In genomic region chrX:10806718-10807412, dm6 we compare ENCODE assay signal across 1 fruit fly cellular context.
TF ChIP-seq lines count a peak whose summit lies in the region.

No protein-coding gene starts in this region.

TF ChIP-seq in whole organism, embryonic, 481 proteins besides CTCF, POLR2A, EP300 and RAD21 (continued from another document):
- no peak for TF ChIP-seq CG8388 (GFP tag; optimal IDR thresholded peaks at IDR 0.05; lab: Kevin White, UChicago)
- TF ChIP-seq Med (GFP tag; lab: Kevin White, UChicago) = peak; percentile 73
- no peak for TF ChIP-seq HmgD (GFP tag; optimal IDR thresholded peaks at IDR 0.05; lab: Kevin White, UChicago)
- TF ChIP-seq Stat92E (GFP tag; optimal IDR thresholded peaks at IDR 0.05; lab: Kevin White, UChicago) = no peak
- peak; percentile 84 for TF ChIP-seq CG12769 (tag; optimal IDR thresholded peaks at IDR 0.05; lab: Kevin White, UChicago)
- peak; percentile 19 for TF ChIP-seq pzg (GFP tag; optimal IDR thresholded peaks at IDR 0.05; lab: Kevin White, UChicago)
- no peak for TF ChIP-seq zfh2 (GFP tag; optimal IDR thresholded peaks at IDR 0.05; lab: Kevin White, UChicago)
